Worm (Caenorhabditis elegans) whole organism, young adult: Measurements from ENCODE around the gene usip-1.

Experiments
- F22D6.2 ChIP-seq: sonication (generic microtip); optimal IDR thresholded peaks from 2 replicates; lab custom pipeline; 2016; ENCODE audit warnings: mild to moderate bottlenecking, missing genetic modification characterization, missing compliant biosample characterization
- F39B2.1 ChIP-seq: fragments of 200-800 bp; sonication (Bioruptor generic); IDR thresholded peaks from 2 replicates; pipeline ENCODE4 v1.3.6; 2022; ENCODE audit warnings: missing genetic modification reagents, missing genetic modification characterization, missing compliant biosample characterization
- attf-3 ChIP-seq: fragments of 200-800 bp; sonication (Bioruptor generic); conservative IDR thresholded peaks from 2 replicates; pipeline ENCODE4 v1.3.6; 2022; ENCODE audit warnings: missing genetic modification reagents, missing genetic modification characterization, missing compliant biosample characterization
- ceh-100 ChIP-seq: fragments of 200-800 bp; sonication (Bioruptor generic); IDR thresholded peaks from 2 replicates; pipeline ENCODE4 v1.3.6; 2022; ENCODE audit warnings: missing genetic modification reagents, missing genetic modification characterization, missing compliant biosample characterization
- ceh-91 ChIP-seq: fragments of 200-800 bp; sonication (Bioruptor generic); IDR thresholded peaks from 2 replicates; pipeline ENCODE4 v1.3.6; 2022; ENCODE audit warnings: missing genetic modification reagents, missing genetic modification characterization, missing compliant biosample characterization
- chd-7 ChIP-seq: sonication (generic microtip); optimal IDR thresholded peaks from 2 replicates; lab custom pipeline; 2016; ENCODE audit warnings: mild to moderate bottlenecking, missing genetic modification characterization, moderate library complexity, missing compliant biosample characterization
- lsl-1 ChIP-seq: fragments of 200-800 bp; sonication (Bioruptor generic); optimal IDR thresholded peaks from 2 replicates; lab custom pipeline; 2018; ENCODE audit warnings: mild to moderate bottlenecking, missing genetic modification characterization, moderate library complexity, missing compliant biosample characterization
- sptf-2 ChIP-seq: fragments of 200-800 bp; sonication (Bioruptor generic); optimal IDR thresholded peaks from 2 replicates; lab custom pipeline; 2018; ENCODE audit warnings: mild to moderate bottlenecking, missing genetic modification characterization, missing compliant biosample characterization
- tbx-9 ChIP-seq: sonication (generic microtip); optimal IDR thresholded peaks from 2 replicates; lab custom pipeline; 2016; ENCODE audit warnings: borderline replicate concordance, missing genetic modification characterization, inconsistent platforms, missing compliant biosample characterization
- unc-62 ChIP-seq: fragments of 150-350 bp; optimal IDR thresholded peaks from 2 replicates; lab custom pipeline; 2014; ENCODE audit warnings: missing biosample characterization, missing genetic modification reagents, missing genetic modification characterization

DNA sequence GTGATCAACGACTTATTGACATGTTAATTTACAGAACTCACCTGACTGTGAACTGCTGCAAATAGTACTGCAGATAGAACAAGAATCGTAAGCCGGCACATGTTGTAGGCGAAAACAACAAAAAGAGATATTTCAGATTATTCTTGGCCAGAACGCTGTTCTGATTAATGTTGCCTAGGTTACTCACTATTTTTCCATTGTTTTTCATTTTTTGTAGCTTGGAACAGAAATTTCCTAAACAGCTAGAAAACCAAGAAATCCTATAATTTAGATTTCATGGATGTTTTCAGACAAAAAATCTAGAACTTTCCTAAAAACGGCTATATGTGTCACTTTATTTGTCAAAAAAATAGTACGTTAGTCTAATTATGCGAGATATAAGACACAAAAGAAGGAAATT lies 29.4 kb downstream of the usip-1 start, which contains the start of gene C27A7.9:
- TF ChIP-seq unc-62 = no peak
- TF ChIP-seq tbx-9 (tag; lab: Kevin White, UChicago) = no peak
- TF ChIP-seq attf-3 (GFP tag; lab: Robert Waterston, UW) = no peak
- TF ChIP-seq F22D6.2 (tag; lab: Kevin White, UChicago) = no peak
- TF ChIP-seq sptf-2 (GFP tag; lab: Kevin White, UChicago) = no peak
- no peak for TF ChIP-seq ceh-91 (GFP tag; lab: Robert Waterston, UW)
- TF ChIP-seq ceh-100 (GFP tag; lab: Robert Waterston, UW) = no peak
- TF ChIP-seq chd-7 (tag; lab: Kevin White, UChicago) = no peak
- TF ChIP-seq lsl-1 (GFP tag; lab: Kevin White, UChicago) = no peak
- TF ChIP-seq F39B2.1 (GFP tag; lab: Robert Waterston, UW) = no peak
